Fruit fly (Drosophila melanogaster) whole organism, embryonic: ENCODE results near the gene Atg13.

Experiments
- Bgb ChIP-seq: fragments of 200-800 bp; sonication (Bioruptor generic); IDR thresholded peaks from 2 replicates; pipeline ENCODE4 v1.3.6; 2022; ENCODE audit warnings: missing biosample characterization, missing genetic modification characterization; ENCODE audit not compliant: partially characterized antibody
- Blimp-1 ChIP-seq: fragments of 200-800 bp; sonication (Bioruptor generic); optimal IDR thresholded peaks from 3 replicates; lab custom pipeline; 2018; ENCODE audit warnings: missing biosample characterization, missing genetic modification characterization, mild to moderate bottlenecking, moderate library complexity, missing genetic modification reagents
- BtbVII ChIP-seq: fragments of 200-800 bp; sonication (Bioruptor generic); optimal IDR thresholded peaks from 3 replicates; lab custom pipeline; 2017; ENCODE audit warnings: missing biosample characterization, mild to moderate bottlenecking, missing genetic modification characterization
- CG10147 ChIP-seq: fragments of 200-800 bp; sonication (Bioruptor generic); optimal IDR thresholded peaks from 2 replicates; lab custom pipeline; 2019; ENCODE audit warnings: missing biosample characterization, mild to moderate bottlenecking, missing genetic modification characterization, moderate library complexity
- CG10321 ChIP-seq: fragments of 200-800 bp; sonication (Bioruptor generic); IDR thresholded peaks from 2 replicates; pipeline ENCODE4 v1.3.6; 2022; ENCODE audit warnings: missing biosample characterization, missing genetic modification characterization
- CG10979 ChIP-seq: fragments of 200-800 bp; sonication (Bioruptor generic); optimal IDR thresholded peaks from 2 replicates; lab custom pipeline; 2018; ENCODE audit warnings: missing biosample characterization, mild to moderate bottlenecking, missing genetic modification characterization, moderate library complexity
- CG11398 ChIP-seq: fragments of 200-800 bp; sonication (Bioruptor generic); optimal IDR thresholded peaks from 2 replicates; lab custom pipeline; 2016; ENCODE audit warnings: missing biosample characterization, missing genetic modification characterization
- CG13123 ChIP-seq: fragments of 200-800 bp; sonication (Bioruptor generic); optimal IDR thresholded peaks from 2 replicates; lab custom pipeline; 2016; ENCODE audit warnings: missing biosample characterization, missing genetic modification characterization
- CG14050 ChIP-seq: fragments of 200-800 bp; sonication (Bioruptor generic); IDR thresholded peaks from 3 replicates; pipeline ENCODE4 v1.3.6; 2022; ENCODE audit warnings: missing biosample characterization, missing genetic modification characterization
- CG31441 ChIP-seq: fragments of 200-800 bp; sonication (Bioruptor generic); IDR thresholded peaks from 2 replicates; pipeline ENCODE4 v1.3.6; 2022; ENCODE audit warnings: missing biosample characterization, missing genetic modification characterization
- CG42726 ChIP-seq: fragments of 200-800 bp; sonication (Bioruptor generic); IDR thresholded peaks from 2 replicates; pipeline ENCODE4 v1.3.6; 2022; ENCODE audit warnings: missing biosample characterization, missing genetic modification characterization; ENCODE audit not compliant: partially characterized antibody
- CG43689 ChIP-seq: fragments of 200-800 bp; sonication (Bioruptor generic); IDR thresholded peaks from 2 replicates; pipeline ENCODE4 v1.3.6; 2022; ENCODE audit warnings: missing biosample characterization, missing genetic modification characterization
- CG4730 ChIP-seq: fragments of 200-800 bp; sonication (Bioruptor generic); IDR thresholded peaks from 2 replicates; pipeline ENCODE4 v1.3.6; 2022; ENCODE audit warnings: missing biosample characterization, missing genetic modification characterization
- CG6791 ChIP-seq: fragments of 200-800 bp; sonication (Bioruptor generic); IDR thresholded peaks from 3 replicates; pipeline ENCODE4 v1.3.6; 2022; ENCODE audit warnings: missing biosample characterization, missing genetic modification characterization; ENCODE audit not compliant: partially characterized antibody
- CG7556 ChIP-seq: fragments of 200-800 bp; sonication (Bioruptor generic); optimal IDR thresholded peaks from 2 replicates; lab custom pipeline; 2017; ENCODE audit warnings: missing biosample characterization, mild to moderate bottlenecking, missing genetic modification characterization
- CG8388 ChIP-seq: fragments of 200-800 bp; sonication (Bioruptor generic); optimal IDR thresholded peaks from 2 replicates; lab custom pipeline; 2019; ENCODE audit warnings: missing biosample characterization, mild to moderate bottlenecking, missing genetic modification characterization, moderate library complexity
- CG9437 ChIP-seq: fragments of 200-800 bp; sonication (Bioruptor generic); optimal IDR thresholded peaks from 2 replicates; lab custom pipeline; 2018; ENCODE audit warnings: missing biosample characterization, mild to moderate bottlenecking, missing genetic modification characterization
- Doc2 ChIP-seq: fragments of 200-800 bp; sonication (Bioruptor generic); IDR thresholded peaks from 2 replicates; pipeline ENCODE4 v1.3.6; 2022; ENCODE audit warnings: missing biosample characterization, missing genetic modification characterization
- Dref ChIP-seq: fragments of 200-800 bp; sonication (Bioruptor generic); IDR thresholded peaks from 2 replicates; pipeline ENCODE4 v1.3.6; 2022; ENCODE audit warnings: missing biosample characterization, missing genetic modification characterization
- Fer2 ChIP-seq: fragments of 200-800 bp; sonication (Bioruptor generic); optimal IDR thresholded peaks from 2 replicates; lab custom pipeline; 2018; ENCODE audit warnings: missing biosample characterization, mild to moderate bottlenecking, missing genetic modification characterization, moderate library complexity
- GATAe ChIP-seq: fragments of 200-800 bp; sonication (Bioruptor generic); conservative IDR thresholded peaks from 2 replicates; pipeline ENCODE4 v1.3.6; 2022; ENCODE audit warnings: missing biosample characterization, missing genetic modification characterization
- Gug ChIP-seq: fragments of 200-800 bp; sonication (Bioruptor generic); IDR thresholded peaks from 4 replicates; pipeline ENCODE4 v1.3.6; 2022; ENCODE audit warnings: missing biosample characterization, missing genetic modification characterization
- HLH3B ChIP-seq: fragments of 200-800 bp; sonication (Bioruptor generic); IDR thresholded peaks from 2 replicates; pipeline ENCODE4 v1.3.6; 2022; ENCODE audit warnings: missing biosample characterization, missing genetic modification characterization
- Hmr ChIP-seq: fragments of 200-800 bp; sonication (Bioruptor generic); optimal IDR thresholded peaks from 3 replicates; lab custom pipeline; 2017; ENCODE audit warnings: mild to moderate bottlenecking, missing biosample characterization, missing genetic modification reagents, missing genetic modification characterization
- Kr ChIP-seq: fragments of 200-800 bp; sonication (Bioruptor generic); optimal IDR thresholded peaks from 2 replicates; lab custom pipeline; 2017; ENCODE audit warnings: missing biosample characterization, mild to moderate bottlenecking, missing genetic modification characterization
- Nf-YA ChIP-seq: fragments of 200-800 bp; sonication (Bioruptor generic); IDR thresholded peaks from 2 replicates; pipeline ENCODE4 v1.3.6; 2022; ENCODE audit warnings: missing biosample characterization, missing genetic modification characterization
- Sry-δ ChIP-seq: fragments of 200-800 bp; sonication (Bioruptor generic); optimal IDR thresholded peaks from 2 replicates; lab custom pipeline; 2016; ENCODE audit warnings: missing biosample characterization, missing genetic modification characterization
- Xbp1 ChIP-seq: fragments of 200-800 bp; sonication (Bioruptor generic); optimal IDR thresholded peaks from 3 replicates; lab custom pipeline; 2016; ENCODE audit warnings: missing biosample characterization, mild to moderate bottlenecking, missing genetic modification characterization
- da ChIP-seq: fragments of 200-800 bp; sonication (Bioruptor generic); optimal IDR thresholded peaks from 2 replicates; lab custom pipeline; 2016; ENCODE audit warnings: missing biosample characterization, missing genetic modification characterization
- emc ChIP-seq: fragments of 200-800 bp; sonication (Bioruptor generic); optimal IDR thresholded peaks from 2 replicates; lab custom pipeline; 2016; ENCODE audit warnings: missing biosample characterization, missing genetic modification characterization
- esg ChIP-seq: fragments of 200-800 bp; sonication (Bioruptor generic); conservative IDR thresholded peaks from 2 replicates; pipeline ENCODE4 v1.3.6; 2022; ENCODE audit warnings: missing biosample characterization, missing genetic modification characterization
- gem ChIP-seq: fragments of 200-800 bp; sonication (Bioruptor generic); optimal IDR thresholded peaks from 2 replicates; lab custom pipeline; 2019; ENCODE audit warnings: missing biosample characterization, mild to moderate bottlenecking, missing genetic modification characterization, moderate library complexity
- gro ChIP-seq: fragments of 200-800 bp; sonication (Bioruptor generic); optimal IDR thresholded peaks from 2 replicates; lab custom pipeline; 2016; ENCODE audit warnings: missing biosample characterization, missing genetic modification characterization
- hkb ChIP-seq, 2 experiments: fragments of 200-800 bp in 1 of 2; fragments of >200 bp in 1 of 2; sonication (Bioruptor generic) in 1 of 2; IDR thresholded peaks in 1 of 2; optimal IDR thresholded peaks in 1 of 2; 2 replicates each; pipeline versions ENCODE4 v1.3.6 to Lab custom; 2017 to 2022; ENCODE audit warnings: missing biosample characterization in 1 of 2, missing genetic modification characterization in 1 of 2
- ind ChIP-seq: fragments of 200-800 bp; sonication (Bioruptor generic); optimal IDR thresholded peaks from 3 replicates; lab custom pipeline; 2016; ENCODE audit warnings: missing biosample characterization, missing genetic modification characterization
- insv ChIP-seq, 2 experiments: fragments of 200-800 bp; sonication (Bioruptor generic); optimal IDR thresholded peaks; 3 replicates each; lab custom pipeline; 2016 to 2018; ENCODE audit warnings: missing biosample characterization in 2 of 2, missing genetic modification characterization in 2 of 2
- klu ChIP-seq: fragments of 200-800 bp; sonication (Bioruptor generic); IDR thresholded peaks from 2 replicates; pipeline ENCODE4 v1.3.6; 2022; ENCODE audit warnings: missing biosample characterization, missing genetic modification characterization
- kni ChIP-seq: fragments of 200-800 bp; sonication (Bioruptor generic); optimal IDR thresholded peaks from 3 replicates; lab custom pipeline; 2017; ENCODE audit warnings: mild to moderate bottlenecking, missing biosample characterization, missing genetic modification reagents, missing genetic modification characterization
- lbe ChIP-seq: fragments of 200-800 bp; sonication (Bioruptor generic); optimal IDR thresholded peaks from 2 replicates; lab custom pipeline; 2016; ENCODE audit warnings: missing biosample characterization, mild to moderate bottlenecking, missing genetic modification characterization
- nom ChIP-seq: fragments of 200-800 bp; sonication (Bioruptor generic); optimal IDR thresholded peaks from 2 replicates; lab custom pipeline; 2017; ENCODE audit warnings: missing biosample characterization, missing genetic modification characterization, mild to moderate bottlenecking, moderate library complexity, missing genetic modification reagents
- p53 ChIP-seq: fragments of 200-800 bp; sonication (Bioruptor generic); optimal IDR thresholded peaks from 2 replicates; lab custom pipeline; 2016; ENCODE audit warnings: missing biosample characterization, missing genetic modification characterization
- pros ChIP-seq: fragments of 200-800 bp; sonication (Bioruptor generic); optimal IDR thresholded peaks from 3 replicates; lab custom pipeline; 2019; ENCODE audit warnings: missing biosample characterization, mild to moderate bottlenecking, missing genetic modification characterization, moderate library complexity
- pzg ChIP-seq: fragments of 200-800 bp; sonication (Bioruptor generic); optimal IDR thresholded peaks from 3 replicates; lab custom pipeline; 2018; ENCODE audit warnings: missing biosample characterization, mild to moderate bottlenecking, missing genetic modification characterization, moderate library complexity
- ranshi ChIP-seq: fragments of 200-800 bp; sonication (Bioruptor generic); IDR thresholded peaks from 2 replicates; pipeline ENCODE4 v1.3.6; 2022; ENCODE audit warnings: missing biosample characterization, missing genetic modification characterization
- shn ChIP-seq: fragments of 200-800 bp; sonication (Bioruptor generic); optimal IDR thresholded peaks from 3 replicates; lab custom pipeline; 2016; ENCODE audit warnings: missing biosample characterization, missing genetic modification characterization
- tap ChIP-seq: fragments of 200-800 bp; optimal IDR thresholded peaks from 3 replicates; lab custom pipeline; 2019; ENCODE audit warnings: missing biosample characterization, mild to moderate bottlenecking, missing genetic modification characterization, moderate library complexity
- tna ChIP-seq: fragments of 200-800 bp; sonication (Bioruptor generic); IDR thresholded peaks from 2 replicates; pipeline ENCODE4 v1.3.6; 2022; ENCODE audit warnings: missing biosample characterization, missing genetic modification characterization; ENCODE audit not compliant: partially characterized antibody
- ttk ChIP-seq: fragments of 200-800 bp; sonication (Bioruptor generic); IDR thresholded peaks from 2 replicates; pipeline ENCODE4 v2.1.2; 2022; ENCODE audit warnings: missing biosample characterization, missing genetic modification characterization
- tx ChIP-seq: fragments of 200-800 bp; sonication (Bioruptor generic); optimal IDR thresholded peaks from 2 replicates; lab custom pipeline; 2016; ENCODE audit warnings: missing biosample characterization, missing genetic modification characterization
- vnd ChIP-seq: fragments of 200-800 bp; sonication (Bioruptor generic); IDR thresholded peaks from 3 replicates; pipeline ENCODE4 v1.3.6; 2022; ENCODE audit warnings: missing biosample characterization, missing genetic modification characterization; ENCODE audit not compliant: partially characterized antibody

The Atg13 gene

DNA sequence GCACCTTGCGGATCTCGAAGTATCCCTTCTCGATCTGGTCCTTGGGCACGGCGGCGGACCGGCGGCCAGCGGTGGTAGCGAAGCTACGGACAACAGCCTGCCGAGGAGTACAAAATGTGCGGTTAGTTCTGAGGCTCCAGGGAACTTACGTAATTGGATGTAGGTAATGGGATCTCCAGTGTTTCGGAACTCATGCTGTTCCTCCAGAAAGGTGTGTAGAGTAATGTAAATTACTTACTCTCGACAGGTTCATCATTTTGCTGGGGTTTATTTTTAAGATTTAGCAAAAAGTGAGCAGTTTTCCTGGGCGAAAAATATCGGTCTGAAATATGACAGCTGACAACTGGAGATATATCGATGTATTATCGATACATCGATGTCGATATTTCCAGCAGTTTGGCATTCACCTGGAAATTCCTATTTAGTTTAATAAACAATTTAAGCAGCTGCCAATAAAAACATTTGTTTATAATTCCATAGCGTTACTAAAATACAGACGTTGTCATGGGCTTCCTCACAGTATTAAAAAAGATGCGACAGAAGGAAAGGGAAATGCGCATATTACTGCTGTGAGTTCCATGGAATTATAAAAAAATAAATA is 8.8 kb upstream of the Atg13 start, which contains the start of the genes COX7A and Arl2 (continued):
- no peak for TF ChIP-seq CG10979 (tag; lab: Kevin White, UChicago)
- TF ChIP-seq CG14050 (GFP tag; lab: Robert Waterston, UW), result no peak
- TF ChIP-seq hkb (optimal IDR thresholded peaks at IDR 0.05; lab: Kevin White, UChicago), result no peak
- no peak for TF ChIP-seq hkb (GFP tag; IDR thresholded peaks at IDR 0.05; lab: Robert Waterston, UW)
- peak; percentile 87; the same call in 1 of the 2 replicates for TF ChIP-seq CG42726 (GFP tag; lab: Robert Waterston, UW)
- no peak for TF ChIP-seq kni (GFP tag; lab: Kevin White, UChicago)
- no peak for TF ChIP-seq CG8388 (GFP tag; lab: Kevin White, UChicago)
- TF ChIP-seq Xbp1 (GFP tag; lab: Kevin White, UChicago), result no peak
- no peak for TF ChIP-seq CG11398 (GFP tag; lab: Kevin White, UChicago)
- TF ChIP-seq klu (GFP tag; lab: Robert Waterston, UW), result no peak
- peak; percentile 82 for TF ChIP-seq pzg (GFP tag; lab: Kevin White, UChicago)
- no peak for TF ChIP-seq Gug
- no peak for TF ChIP-seq tap (tag; lab: Kevin White, UChicago)
- TF ChIP-seq esg, result no peak
- TF ChIP-seq emc (GFP tag; lab: Kevin White, UChicago), result no peak
- peak; percentile 27 for TF ChIP-seq CG10147 (GFP tag; lab: Kevin White, UChicago)
- peak; percentile 96 for TF ChIP-seq Bgb (GFP tag; lab: Robert Waterston, UW)
- TF ChIP-seq CG10321, result no peak
- peak; percentile 23 for TF ChIP-seq nom (GFP tag; lab: Kevin White, UChicago)
- TF ChIP-seq CG13123 (GFP tag; lab: Kevin White, UChicago), result no peak
- no peak for TF ChIP-seq GATAe (GFP tag; lab: Robert Waterston, UW)
- TF ChIP-seq Sry-δ (GFP tag; lab: Kevin White, UChicago), result peak; percentile 78
- no peak for TF ChIP-seq Blimp-1
- no peak for TF ChIP-seq gem (tag; lab: Kevin White, UChicago)
- no peak for TF ChIP-seq gro (GFP tag; lab: Kevin White, UChicago)
- no peak for TF ChIP-seq p53 (GFP tag; lab: Kevin White, UChicago)
- no peak for TF ChIP-seq shn (GFP tag; lab: Kevin White, UChicago)
- no peak for TF ChIP-seq lbe
- peak; percentile 92 for TF ChIP-seq vnd (GFP tag; lab: Robert Waterston, UW)
- no peak for TF ChIP-seq Hmr (GFP tag; lab: Kevin White, UChicago)
- no peak for TF ChIP-seq ind (GFP tag; lab: Kevin White, UChicago)
- TF ChIP-seq insv (GFP tag; optimal IDR thresholded peaks at IDR 0.05; lab: Kevin White, UChicago), result peak in 1 of 2 experiments; percentile 1
- TF ChIP-seq BtbVII, result no peak
- TF ChIP-seq da, result no peak
- TF ChIP-seq HLH3B (GFP tag; lab: Robert Waterston, UW), result no peak
- TF ChIP-seq CG4730, result no peak
- peak; percentile 94 for TF ChIP-seq CG6791 (GFP tag; lab: Robert Waterston, UW)
- TF ChIP-seq CG9437 (GFP tag; lab: Kevin White, UChicago), result no peak
- TF ChIP-seq Doc2 (GFP tag; lab: Robert Waterston, UW), result no peak
- TF ChIP-seq CG7556 (GFP tag; lab: Kevin White, UChicago), result no peak
- TF ChIP-seq Fer2 (tag; lab: Kevin White, UChicago), result no peak
- no peak for TF ChIP-seq CG43689 (GFP tag; lab: Robert Waterston, UW)
- TF ChIP-seq ranshi, result no peak
- TF ChIP-seq Kr, result no peak
- no peak for TF ChIP-seq ttk (GFP tag; lab: Robert Waterston, UW)
- TF ChIP-seq CG31441 (GFP tag; lab: Robert Waterston, UW), result no peak
- TF ChIP-seq Dref (GFP tag; lab: Robert Waterston, UW), result peak; percentile 95
- TF ChIP-seq tna, result peak; percentile 91
- TF ChIP-seq Nf-YA, result no peak
- TF ChIP-seq tx (GFP tag; lab: Kevin White, UChicago), result peak; percentile 31
- TF ChIP-seq pros (GFP tag; lab: Kevin White, UChicago), result no peak
